Worm (Caenorhabditis elegans) whole organism, mixed stage, embryonic: Measurements from ENCODE around the gene C11G6.2.

Source experiments
- ces-1 ChIP-seq: fragments of 150-350 bp; optimal IDR thresholded peaks from 2 replicates; lab custom pipeline; 2014; ENCODE audit warnings: missing biosample characterization, missing genetic modification reagents, missing genetic modification characterization
- elt-3 ChIP-seq: fragments of 150-350 bp; optimal IDR thresholded peaks from 2 replicates; lab custom pipeline; 2014; ENCODE audit warnings: missing biosample characterization, missing genetic modification characterization
- hlh-1 ChIP-seq: fragments of 150-350 bp; optimal IDR thresholded peaks from 2 replicates; lab custom pipeline; 2014; ENCODE audit warnings: missing biosample characterization, missing genetic modification reagents, missing genetic modification characterization
- lin-13 ChIP-seq: fragments of 150-350 bp; optimal IDR thresholded peaks from 2 replicates; lab custom pipeline; 2014; ENCODE audit warnings: missing biosample characterization, missing genetic modification characterization
- lsy-2 ChIP-seq: fragments of 150-350 bp; optimal IDR thresholded peaks from 2 replicates; lab custom pipeline; 2014; ENCODE audit warnings: missing biosample characterization, missing genetic modification characterization
- mep-1 ChIP-seq: fragments of 150-350 bp; optimal IDR thresholded peaks from 2 replicates; lab custom pipeline; 2017; ENCODE audit warnings: missing biosample characterization, missing genetic modification reagents, missing genetic modification characterization, inconsistent platforms
- mls-2 ChIP-seq: sonication (generic microtip); optimal IDR thresholded peaks from 2 replicates; lab custom pipeline; 2016; ENCODE audit warnings: mild to moderate bottlenecking, missing genetic modification characterization, moderate library complexity, missing compliant biosample characterization
- nhr-12 ChIP-seq: fragments of 150-350 bp; optimal IDR thresholded peaks from 2 replicates; lab custom pipeline; 2014; ENCODE audit warnings: missing biosample characterization, missing genetic modification characterization
- nhr-28 ChIP-seq: fragments of 150-350 bp; optimal IDR thresholded peaks from 2 replicates; lab custom pipeline; 2014; ENCODE audit warnings: missing biosample characterization, missing genetic modification characterization
- nhr-76 ChIP-seq: sonication (generic microtip); optimal IDR thresholded peaks from 2 replicates; lab custom pipeline; 2017; ENCODE audit warnings: missing biosample characterization, missing genetic modification characterization
- ztf-11 ChIP-seq: fragments of 150-350 bp; optimal IDR thresholded peaks from 2 replicates; lab custom pipeline; 2014; ENCODE audit warnings: missing biosample characterization, missing genetic modification characterization

ce11 chrX:16349019-16349418 is 20.6 kb downstream of the C11G6.2 start:
- TF ChIP-seq nhr-76 (tag; lab: Kevin White, UChicago), result no peak
- TF ChIP-seq ztf-11 (tag; lab: Kevin White, UChicago), result no peak
- TF ChIP-seq elt-3 (tag; lab: Kevin White, UChicago), result no peak
- no peak for TF ChIP-seq mls-2 (tag; lab: Kevin White, UChicago)
- no peak for TF ChIP-seq nhr-12 (tag; lab: Kevin White, UChicago)
- TF ChIP-seq nhr-28 (tag; lab: Kevin White, UChicago), result no peak
- no peak for TF ChIP-seq lsy-2
- no peak for TF ChIP-seq mep-1 (tag; lab: Kevin White, UChicago)
- TF ChIP-seq ces-1 (GFP tag; lab: Kevin White, UChicago), result no peak
- no peak for TF ChIP-seq lin-13 (tag; lab: Kevin White, UChicago)
- TF ChIP-seq hlh-1 (tag; lab: Kevin White, UChicago), result no peak
